Worm (Caenorhabditis elegans) whole organism, L4/young adult: Measurements from ENCODE around the gene clhm-1.

Source experiments
- W03F9.2 ChIP-seq: fragments of 150-350 bp; optimal IDR thresholded peaks from 2 replicates; lab custom pipeline; 2014; ENCODE audit warnings: missing biosample characterization, missing genetic modification characterization
- dao-5 ChIP-seq: sonication (generic microtip); optimal IDR thresholded peaks from 2 replicates; lab custom pipeline; 2016; ENCODE audit warnings: missing genotype, missing genetic modification characterization, moderate library complexity, missing compliant biosample characterization
- him-1 ChIP-seq: sonication (generic microtip); optimal IDR thresholded peaks from 2 replicates; lab custom pipeline; 2016; ENCODE audit warnings: missing genotype, missing genetic modification reagents, missing genetic modification characterization, missing compliant biosample characterization

- TF ChIP-seq him-1 (tag; lab: Kevin White, UChicago) (no peak), W03F9.2 (tag; lab: Kevin White, UChicago) (no peak), dao-5 (tag; lab: Kevin White, UChicago) (no peak)
These were observed 39.1 kb downstream of the clhm-1 start for ce11 chrII:6831531-6832201.
